Fruit fly (Drosophila melanogaster) whole organism, embryonic: Measurements from ENCODE around the gene fd96Cb.

Source experiments
- CG11560 ChIP-seq: fragments of 200-800 bp; sonication (Bioruptor generic); IDR thresholded peaks from 3 replicates; pipeline ENCODE4 v1.3.6; 2022; ENCODE audit warnings: missing biosample characterization, missing genetic modification characterization
- Dek ChIP-seq: fragments of 200-800 bp; sonication (Bioruptor generic); optimal IDR thresholded peaks from 3 replicates; lab custom pipeline; 2019; ENCODE audit warnings: missing biosample characterization, mild to moderate bottlenecking, missing genetic modification characterization, moderate library complexity
- ro ChIP-seq: fragments of 200-800 bp; sonication (Bioruptor generic); IDR thresholded peaks from 2 replicates; pipeline ENCODE4 v1.3.6; 2022; ENCODE audit warnings: missing biosample characterization, missing genetic modification characterization

DNA sequence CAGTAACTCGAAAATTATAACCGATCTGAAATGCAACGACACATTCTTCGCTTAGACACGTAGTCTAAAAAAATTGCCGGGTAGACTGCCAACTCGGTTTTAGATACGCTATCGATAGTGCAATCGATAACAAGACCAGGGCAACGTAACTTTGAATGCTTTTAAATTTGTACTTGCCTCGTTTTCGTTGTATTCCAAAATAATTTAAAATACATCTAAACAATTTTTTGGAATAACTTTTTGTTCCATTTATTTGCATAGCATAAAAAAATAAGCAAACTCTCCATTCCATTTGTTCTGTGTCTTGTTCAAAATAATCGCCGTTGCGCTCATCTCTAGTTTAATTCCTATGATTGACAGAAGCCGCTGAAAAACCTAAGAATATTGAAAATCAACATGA lies 25.2 kb upstream of the fd96Cb start, which contains the start of the genes Stt3B and CG11839:
- TF ChIP-seq ro (GFP tag; lab: Robert Waterston, UW) (no peak), Dek (no peak), CG11560 (no peak)
